Fruit fly (Drosophila melanogaster): ENCODE measurements around the gene CG4619.

Gene CG4619

DNA sequence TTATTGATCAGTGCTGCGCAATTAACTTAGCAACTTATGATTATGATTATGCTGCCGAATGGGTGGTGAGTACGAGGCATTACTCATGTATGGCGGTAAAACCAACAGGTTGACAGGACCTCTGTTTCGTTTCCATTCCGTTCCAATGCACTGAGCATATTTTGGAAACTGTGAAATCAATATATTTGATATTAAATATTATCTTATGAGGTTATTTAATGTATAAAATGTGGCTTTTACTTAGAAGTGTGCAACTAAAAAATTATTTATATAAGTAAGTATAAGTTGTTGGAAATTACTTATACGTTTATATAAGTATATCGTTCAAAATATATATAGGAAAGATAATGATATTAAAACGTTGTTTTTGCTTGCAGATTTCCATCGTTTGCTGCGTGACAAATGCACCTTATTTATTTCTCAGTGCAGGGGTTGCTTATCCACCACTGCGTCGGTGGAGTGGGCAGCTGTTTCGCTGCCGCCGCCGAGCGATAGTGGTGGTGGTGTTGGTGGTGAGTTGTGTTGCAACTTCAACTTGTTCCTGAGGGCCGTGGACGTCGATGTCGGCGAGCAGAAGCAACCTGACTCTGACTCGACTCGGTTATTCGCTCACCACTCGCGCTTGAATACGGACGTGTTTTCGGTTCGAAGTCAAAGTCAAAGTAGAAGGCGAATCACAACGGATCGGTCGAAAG, 45.6 kb downstream of the CG4619 start, which contains the start of gene bib (continued):
- peak; percentile 57; the same call in 1 of the 2 replicates for TF ChIP-seq CG10366 (GFP tag; IDR thresholded peaks at IDR 0.05)
- TF ChIP-seq CG6654 (GFP tag; optimal IDR thresholded peaks at IDR 0.05) = peak; percentile 47
- peak; percentile 61 for TF ChIP-seq slou (GFP tag; optimal IDR thresholded peaks at IDR 0.05)
- peak; percentile 67 for TF ChIP-seq CG6854 (GFP tag; optimal IDR thresholded peaks at IDR 0.05)
- TF ChIP-seq stc (GFP tag; IDR thresholded peaks at IDR 0.05) = peak; percentile 68
- TF ChIP-seq tin (GFP tag; optimal IDR thresholded peaks at IDR 0.05) = peak; percentile 85
- TF ChIP-seq Ets65A (GFP tag) = no peak
- TF ChIP-seq CG3163 (GFP tag; optimal IDR thresholded peaks at IDR 0.05) = no peak
- TF ChIP-seq Doc2 (GFP tag; IDR thresholded peaks at IDR 0.05) = no peak
- peak; percentile 63 for TF ChIP-seq ara (GFP tag; IDR thresholded peaks at IDR 0.05)
- peak; percentile 46; the same call in 1 of the 2 replicates for TF ChIP-seq CG14014 (GFP tag; IDR thresholded peaks at IDR 0.05)
- no peak for TF ChIP-seq Elba2 (GFP tag; optimal IDR thresholded peaks at IDR 0.05)
- no peak for TF ChIP-seq sim (GFP tag; IDR thresholded peaks at IDR 0.05)
- TF ChIP-seq CG11085 (GFP tag; IDR thresholded peaks at IDR 0.05) = no peak
- peak; percentile 84 for TF ChIP-seq unpg (GFP tag; optimal IDR thresholded peaks at IDR 0.05)
- TF ChIP-seq CG33213 (GFP tag; optimal IDR thresholded peaks at IDR 0.05) = no peak
- peak; percentile 74 for TF ChIP-seq vvl (GFP tag; IDR thresholded peaks at IDR 0.05)
- TF ChIP-seq Bdp1 (GFP tag; optimal IDR thresholded peaks at IDR 0.05) = peak; percentile 35
- peak; percentile 89 for TF ChIP-seq CoRest (tag; optimal IDR thresholded peaks at IDR 0.05)
- no peak for TF ChIP-seq ap (GFP tag; IDR thresholded peaks at IDR 0.05)
- peak; percentile 69 for TF ChIP-seq CG17328 (GFP tag; IDR thresholded peaks at IDR 0.05)
- TF ChIP-seq sob (GFP tag; IDR thresholded peaks at IDR 0.05) = 0 out of 2 replicates have a peak, but pooled peaks have one; percentile 18
- peak; percentile 81 for TF ChIP-seq CG17385 (GFP tag; optimal IDR thresholded peaks at IDR 0.05)
- TF ChIP-seq tup (GFP tag; optimal IDR thresholded peaks at IDR 0.05) = peak; percentile 52
- TF ChIP-seq CG3065 (GFP tag; optimal IDR thresholded peaks at IDR 0.05) = peak; percentile 51
- TF ChIP-seq Antp (GFP tag; optimal IDR thresholded peaks at IDR 0.05) = peak; percentile 10
- TF ChIP-seq org-1 (GFP tag; optimal IDR thresholded peaks at IDR 0.05) = peak; percentile 82
- TF ChIP-seq MTF-1 (GFP tag; optimal IDR thresholded peaks at IDR 0.05; ENCODE audit: borderline replicate concordance) = peak; percentile 42
- TF ChIP-seq CG12942 (GFP tag; optimal IDR thresholded peaks at IDR 0.05) = peak; percentile 58
- TF ChIP-seq CG5180 (GFP tag; optimal IDR thresholded peaks at IDR 0.05) = peak; percentile 96
- TF ChIP-seq CG13775 (GFP tag; optimal IDR thresholded peaks at IDR 0.05) = peak; percentile 91
- peak; percentile 85 for TF ChIP-seq row (GFP tag; IDR thresholded peaks at IDR 0.05)
- peak; percentile 39; the same call in 1 of the 3 replicates for TF ChIP-seq CG14050 (GFP tag; IDR thresholded peaks at IDR 0.05)
- no peak for TF ChIP-seq CG8478 (optimal IDR thresholded peaks at IDR 0.05)
- TF ChIP-seq luna (GFP tag; optimal IDR thresholded peaks at IDR 0.05) = no peak
- TF ChIP-seq z (GFP tag; IDR thresholded peaks at IDR 0.05) = peak; percentile 36; the same call in 1 of the 3 replicates
- peak; percentile 96 for TF ChIP-seq dmrt11E (tag; optimal IDR thresholded peaks at IDR 0.05)
- no peak for TF ChIP-seq CG1024 (GFP tag; IDR thresholded peaks at IDR 0.05)
- no peak for TF ChIP-seq CG12236 (GFP tag; optimal IDR thresholded peaks at IDR 0.05)
- peak; percentile 54 for TF ChIP-seq CG4854 (GFP tag; optimal IDR thresholded peaks at IDR 0.05)
- TF ChIP-seq CG15696 (tag; optimal IDR thresholded peaks at IDR 0.05) = peak; percentile 95
- no peak for TF ChIP-seq CG12769 (tag; optimal IDR thresholded peaks at IDR 0.05)
- TF ChIP-seq CG7928 (GFP tag; optimal IDR thresholded peaks at IDR 0.05) = peak; percentile 26
- TF ChIP-seq Kr (GFP tag; optimal IDR thresholded peaks at IDR 0.05) = no peak
- peak; percentile 85 for TF ChIP-seq CG6254 (GFP tag; optimal IDR thresholded peaks at IDR 0.05)
- TF ChIP-seq wdn (GFP tag; IDR thresholded peaks at IDR 0.05) = 0 out of 2 replicates have a peak, but pooled peaks have one; percentile 20
- no peak for TF ChIP-seq Lpt (GFP tag; optimal IDR thresholded peaks at IDR 0.05)
- peak; percentile 78 for TF ChIP-seq fd102C (GFP tag; optimal IDR thresholded peaks at IDR 0.05)
- TF ChIP-seq emc (GFP tag; optimal IDR thresholded peaks at IDR 0.05) = no peak
- TF ChIP-seq Rfx (GFP tag; IDR thresholded peaks at IDR 0.05) = peak; percentile 67
- TF ChIP-seq CG31365 (tag; optimal IDR thresholded peaks at IDR 0.05) = no peak
